Worm (Caenorhabditis elegans) whole organism, midembryonic: ENCODE measurements around the gene nep-21.
"Not testable (repeated sequence)": the region's sequence is repeated elsewhere in the genome, so short reads cannot be mapped to it uniquely, and the experiment has no call there.

Experiments
- T22C8.4 ChIP-seq: fragments of 200-800 bp; sonication (Bioruptor generic); IDR thresholded peaks from 2 replicates; pipeline ENCODE4 v1.3.6; 2022; ENCODE audit warnings: missing genetic modification characterization, missing compliant biosample characterization
- cog-1 ChIP-seq: sonication (generic microtip); optimal IDR thresholded peaks from 2 replicates; lab custom pipeline; 2016; ENCODE audit warnings: missing genetic modification characterization, missing compliant biosample characterization
- flt-1 ChIP-seq: fragments of 200-800 bp; sonication (Bioruptor generic); IDR thresholded peaks from 2 replicates; pipeline ENCODE4 v1.3.6; 2022; ENCODE audit warnings: missing genetic modification characterization, missing compliant biosample characterization
- klf-2 ChIP-seq: fragments of 200-800 bp; sonication (Bioruptor generic); conservative IDR thresholded peaks from 2 replicates; pipeline ENCODE4 v1.3.6; 2022; ENCODE audit warnings: missing genetic modification reagents, missing genetic modification characterization, missing compliant biosample characterization
- med-1 ChIP-seq: sonication (generic microtip); optimal IDR thresholded peaks from 2 replicates; lab custom pipeline; 2017; ENCODE audit warnings: missing genetic modification characterization, mild to moderate bottlenecking, missing compliant biosample characterization, antibody characterized with exemption, missing genetic modification reagents; ENCODE audit not compliant: insufficient read depth
- ref-1 ChIP-seq: fragments of 200-800 bp; sonication (Bioruptor generic); conservative IDR thresholded peaks from 2 replicates; pipeline ENCODE4 v1.3.6; 2022; ENCODE audit warnings: missing genetic modification reagents, missing genetic modification characterization, missing compliant biosample characterization
- tab-1 ChIP-seq: fragments of 200-800 bp; sonication (Bioruptor generic); IDR thresholded peaks from 2 replicates; pipeline ENCODE4 v1.3.6; 2022; ENCODE audit warnings: missing genetic modification characterization, missing compliant biosample characterization
- ztf-23 ChIP-seq: fragments of 200-800 bp; sonication (Bioruptor generic); IDR thresholded peaks from 2 replicates; pipeline ENCODE4 v1.3.6; 2022; ENCODE audit warnings: missing genetic modification reagents, missing genetic modification characterization, missing compliant biosample characterization
- ztf-29 ChIP-seq: fragments of 200-800 bp; sonication (Bioruptor generic); IDR thresholded peaks from 2 replicates; pipeline ENCODE4 v1.3.6; 2022; ENCODE audit warnings: missing genetic modification reagents, missing genetic modification characterization, missing compliant biosample characterization

nep-21 gene

ce11 chrV:14215106-14215505 lies 11.2 kb downstream of the nep-21 start, which contains the start of gene T16A9.5:
Gene T16A9.5 (minus strand): TSS chrV:14215206.
- TF ChIP-seq T22C8.4 (GFP tag; lab: Robert Waterston, UW) (no peak), cog-1 (tag; lab: Kevin White, UChicago) (no peak), ztf-23 (GFP tag; lab: Robert Waterston, UW) (no peak), tab-1 (no peak), med-1 (GFP tag; lab: Kevin White, UChicago) (no peak)

- TF ChIP-seq tab-1 = no peak
These were observed 13.5 kb downstream of the nep-21 start for ce11 chrV:14212813-14213212.

- TF ChIP-seq cog-1 (tag; lab: Kevin White, UChicago) = no peak
- TF ChIP-seq T22C8.4 (GFP tag; lab: Robert Waterston, UW) = no peak
- TF ChIP-seq klf-2 = no peak
- no peak for TF ChIP-seq ref-1 (GFP tag; lab: Robert Waterston, UW)
- TF ChIP-seq tab-1 = no peak
- TF ChIP-seq med-1 (GFP tag; lab: Kevin White, UChicago) = no peak
- TF ChIP-seq ztf-23 (GFP tag; lab: Robert Waterston, UW) = no peak
- TF ChIP-seq ztf-29 (GFP tag; lab: Robert Waterston, UW) = no peak
- TF ChIP-seq flt-1 (GFP tag; lab: Robert Waterston, UW) = no peak
These were observed 15.5 kb downstream of the nep-21 start, which contains the start of gene str-230 for ce11 chrV:14210743-14211142. Gene str-230 (minus strand): TSS chrV:14210843.

ce11 chrV:14205214-14205613 lies 21.1 kb downstream of the nep-21 start, which contains the start of gene T16A9.3:
Gene T16A9.3 (plus strand): TSS chrV:14205514.
- not testable (repeated sequence) for TF ChIP-seq med-1 (GFP tag; lab: Kevin White, UChicago); ref-1 (GFP tag; lab: Robert Waterston, UW); ztf-29 (GFP tag; lab: Robert Waterston, UW)

ce11 chrV:14200086-14200485 lies 26.2 kb downstream of the nep-21 start:
- no peak for TF ChIP-seq ztf-23 (GFP tag; lab: Robert Waterston, UW)
- no peak for TF ChIP-seq flt-1 (GFP tag; lab: Robert Waterston, UW)
- no peak for TF ChIP-seq ref-1 (GFP tag; lab: Robert Waterston, UW)
- no peak for TF ChIP-seq ztf-29 (GFP tag; lab: Robert Waterston, UW)
- TF ChIP-seq T22C8.4 (GFP tag; lab: Robert Waterston, UW) = no peak
- TF ChIP-seq tab-1 = no peak
- TF ChIP-seq cog-1 (tag; lab: Kevin White, UChicago) = no peak
- no peak for TF ChIP-seq med-1 (GFP tag; lab: Kevin White, UChicago)
- TF ChIP-seq klf-2 = no peak

- TF ChIP-seq med-1 (GFP tag; lab: Kevin White, UChicago) (no peak), ref-1 (GFP tag; lab: Robert Waterston, UW) (no peak), T22C8.4 (GFP tag; lab: Robert Waterston, UW) (no peak), klf-2 (no peak), tab-1 (no peak), cog-1 (tag; lab: Kevin White, UChicago) (no peak), ztf-29 (GFP tag; lab: Robert Waterston, UW) (no peak), flt-1 (GFP tag; lab: Robert Waterston, UW) (no peak), ztf-23 (GFP tag; lab: Robert Waterston, UW) (no peak)
These were observed 28.6 kb downstream of the nep-21 start for ce11 chrV:14197651-14198050.

- TF ChIP-seq T22C8.4 (GFP tag; lab: Robert Waterston, UW) (no peak), ztf-29 (GFP tag; lab: Robert Waterston, UW) (no peak), ref-1 (GFP tag; lab: Robert Waterston, UW) (no peak), ztf-23 (GFP tag; lab: Robert Waterston, UW) (no peak), cog-1 (tag; lab: Kevin White, UChicago) (no peak), tab-1 (no peak), flt-1 (GFP tag; lab: Robert Waterston, UW) (no peak), med-1 (GFP tag; lab: Kevin White, UChicago) (no peak), klf-2 (no peak)
These were observed 31.8 kb downstream of the nep-21 start for ce11 chrV:14194514-14194913.

ce11 chrV:14193451-14193850 lies 32.8 kb downstream of the nep-21 start, which contains the start of gene atfs-1:
Gene atfs-1 (plus strand): TSS chrV:14193663.
- TF ChIP-seq ztf-23 (GFP tag; lab: Robert Waterston, UW) (no peak), med-1 (GFP tag; lab: Kevin White, UChicago) (no peak), ref-1 (GFP tag; lab: Robert Waterston, UW) (no peak), cog-1 (tag; lab: Kevin White, UChicago) (no peak), T22C8.4 (GFP tag; lab: Robert Waterston, UW) (no peak), flt-1 (GFP tag; lab: Robert Waterston, UW) (no peak), tab-1 (no peak), klf-2 (no peak), ztf-29 (GFP tag; lab: Robert Waterston, UW) (no peak)

- no peak for TF ChIP-seq flt-1 (GFP tag; lab: Robert Waterston, UW)
- no peak for TF ChIP-seq ref-1 (GFP tag; lab: Robert Waterston, UW)
- TF ChIP-seq T22C8.4 (GFP tag; lab: Robert Waterston, UW) = no peak
- no peak for TF ChIP-seq med-1 (GFP tag; lab: Kevin White, UChicago)
- TF ChIP-seq cog-1 (tag; lab: Kevin White, UChicago) = no peak
These were observed 33.4 kb downstream of the nep-21 start for ce11 chrV:14192870-14193269.

- no peak for TF ChIP-seq tab-1
- TF ChIP-seq ztf-29 (GFP tag; lab: Robert Waterston, UW) = no peak
- no peak for TF ChIP-seq flt-1 (GFP tag; lab: Robert Waterston, UW)
- no peak for TF ChIP-seq cog-1 (tag; lab: Kevin White, UChicago)
- TF ChIP-seq ref-1 (GFP tag; lab: Robert Waterston, UW) = no peak
These were observed 39.2 kb downstream of the nep-21 start for ce11 chrV:14187104-14187503.
